Fruit fly (Drosophila melanogaster) whole organism, prepupa: ENCODE measurements around the gene Nuak.

Experiments
- Blimp-1 ChIP-seq: fragments of 200-800 bp; sonication (Bioruptor generic); optimal IDR thresholded peaks from 3 replicates; lab custom pipeline; 2017; ENCODE audit warnings: missing biosample characterization, missing genetic modification characterization, mild to moderate bottlenecking, moderate library complexity, missing genetic modification reagents
- CG10631 ChIP-seq: fragments of 200-800 bp; sonication (Bioruptor generic); optimal IDR thresholded peaks from 2 replicates; lab custom pipeline; 2016; ENCODE audit warnings: missing biosample characterization, missing genetic modification characterization
- CG10669 ChIP-seq: fragments of 200-800 bp; sonication (Bioruptor generic); optimal IDR thresholded peaks from 3 replicates; lab custom pipeline; 2018; ENCODE audit warnings: missing biosample characterization, mild to moderate bottlenecking, missing genetic modification characterization, moderate library complexity
- CG11294 ChIP-seq: fragments of 200-800 bp; sonication (Bioruptor generic); IDR thresholded peaks from 2 replicates; pipeline ENCODE4 v1.3.6; 2022; ENCODE audit warnings: missing biosample characterization, missing genetic modification characterization
- CG11762 ChIP-seq: fragments of 200-800 bp; sonication (Bioruptor generic); optimal IDR thresholded peaks from 3 replicates; lab custom pipeline; 2016; ENCODE audit warnings: missing biosample characterization, missing genetic modification characterization; ENCODE audit not compliant: insufficient read depth
- CG15336 ChIP-seq: fragments of 200-800 bp; sonication (Bioruptor generic); IDR thresholded peaks from 2 replicates; pipeline ENCODE4 v1.3.6; 2022; ENCODE audit warnings: missing biosample characterization, missing genetic modification characterization
- CG1621 ChIP-seq: fragments of 200-800 bp; sonication (Bioruptor generic); optimal IDR thresholded peaks from 3 replicates; lab custom pipeline; 2018; ENCODE audit warnings: missing biosample characterization, mild to moderate bottlenecking, missing genetic modification characterization
- CG16779 ChIP-seq: fragments of 200-800 bp; sonication (Bioruptor generic); optimal IDR thresholded peaks from 3 replicates; lab custom pipeline; 2017; ENCODE audit warnings: missing biosample characterization, mild to moderate bottlenecking, missing genetic modification characterization
- CG3032 ChIP-seq: fragments of 200-800 bp; optimal IDR thresholded peaks from 2 replicates; lab custom pipeline; 2019; ENCODE audit warnings: missing biosample characterization, mild to moderate bottlenecking, missing genetic modification characterization, moderate library complexity
- CG32006 ChIP-seq: fragments of 200-800 bp; sonication (Bioruptor generic); optimal IDR thresholded peaks from 3 replicates; lab custom pipeline; 2017; ENCODE audit warnings: missing biosample characterization, mild to moderate bottlenecking, missing genetic modification characterization
- CG34406 ChIP-seq: fragments of 200-800 bp; sonication (Bioruptor generic); optimal IDR thresholded peaks from 3 replicates; lab custom pipeline; 2016; ENCODE audit warnings: missing biosample characterization, missing genetic modification characterization
- CG3919 ChIP-seq: fragments of 200-800 bp; sonication (Bioruptor generic); optimal IDR thresholded peaks from 3 replicates; lab custom pipeline; 2016; ENCODE audit warnings: missing biosample characterization, missing genetic modification characterization
- CG4318 ChIP-seq: fragments of 200-800 bp; sonication (Bioruptor generic); optimal IDR thresholded peaks from 3 replicates; lab custom pipeline; 2017; ENCODE audit warnings: missing biosample characterization, mild to moderate bottlenecking, missing genetic modification characterization
- CG6163 ChIP-seq: fragments of 200-800 bp; sonication (Bioruptor generic); IDR thresholded peaks from 3 replicates; pipeline ENCODE4 v1.3.6; 2022; ENCODE audit warnings: missing biosample characterization, missing genetic modification characterization
- CG6792 ChIP-seq: fragments of 200-800 bp; sonication (Bioruptor generic); optimal IDR thresholded peaks from 3 replicates; lab custom pipeline; 2016; ENCODE audit warnings: missing biosample characterization, missing genetic modification characterization
- CG6808 ChIP-seq: fragments of 200-800 bp; sonication (Bioruptor generic); optimal IDR thresholded peaks from 3 replicates; lab custom pipeline; 2017; ENCODE audit warnings: missing biosample characterization, missing genetic modification characterization, mild to moderate bottlenecking, moderate library complexity, missing genetic modification reagents
- CG7368 ChIP-seq: fragments of 200-800 bp; sonication (Bioruptor generic); optimal IDR thresholded peaks from 3 replicates; lab custom pipeline; 2016; ENCODE audit warnings: missing biosample characterization, missing genetic modification characterization
- CG8119 ChIP-seq: fragments of 200-800 bp; sonication (Bioruptor generic); IDR thresholded peaks from 3 replicates; pipeline ENCODE4 v1.3.6; 2022; ENCODE audit warnings: missing biosample characterization, missing genetic modification characterization
- CG8319 ChIP-seq: fragments of 200-800 bp; sonication (Bioruptor generic); optimal IDR thresholded peaks from 3 replicates; lab custom pipeline; 2016; ENCODE audit warnings: missing biosample characterization, missing genetic modification characterization
- CG8632 ChIP-seq: fragments of 200-800 bp; sonication (Bioruptor generic); optimal IDR thresholded peaks from 3 replicates; lab custom pipeline; 2016; ENCODE audit warnings: missing biosample characterization, missing genetic modification characterization
- CG9139 ChIP-seq: fragments of 200-800 bp; sonication (Bioruptor generic); optimal IDR thresholded peaks from 3 replicates; lab custom pipeline; 2017; ENCODE audit warnings: missing biosample characterization, mild to moderate bottlenecking, missing genetic modification characterization
- Eip75B ChIP-seq: fragments of 200-800 bp; sonication (Bioruptor generic); optimal IDR thresholded peaks from 3 replicates; lab custom pipeline; 2016; ENCODE audit warnings: missing biosample characterization, missing genetic modification characterization
- Eip78C ChIP-seq: fragments of 200-800 bp; sonication (Bioruptor generic); peaks from one replicate; lab custom pipeline; 2016; ENCODE audit warnings: missing biosample characterization, missing genetic modification characterization
- Ets21C ChIP-seq: fragments of 200-800 bp; sonication (Bioruptor generic); optimal IDR thresholded peaks from 3 replicates; lab custom pipeline; 2016; ENCODE audit warnings: missing biosample characterization, missing genetic modification characterization
- Ets96B ChIP-seq: fragments of 200-800 bp; optimal IDR thresholded peaks from 2 replicates; lab custom pipeline; 2019; ENCODE audit warnings: missing biosample characterization, mild to moderate bottlenecking, missing genetic modification characterization, moderate library complexity
- Gug ChIP-seq: fragments of 200-800 bp; sonication (Bioruptor generic); IDR thresholded peaks from 2 replicates; pipeline ENCODE4 v1.3.6; 2022; ENCODE audit warnings: missing biosample characterization, missing genetic modification characterization
- Hr38 ChIP-seq: sonication (Bioruptor generic); optimal IDR thresholded peaks from 2 replicates; lab custom pipeline; 2016; ENCODE audit warnings: missing biosample characterization, missing genetic modification characterization
- Hr39 ChIP-seq: fragments of 200-800 bp; sonication (Bioruptor generic); optimal IDR thresholded peaks from 2 replicates; lab custom pipeline; 2016; ENCODE audit warnings: missing biosample characterization, missing genetic modification characterization
- Hr4 ChIP-seq: fragments of 200-800 bp; sonication (Bioruptor generic); optimal IDR thresholded peaks from 3 replicates; lab custom pipeline; 2016; ENCODE audit warnings: missing biosample characterization, missing genetic modification characterization
- Lpt ChIP-seq: fragments of 200-800 bp; sonication (Bioruptor generic); optimal IDR thresholded peaks from 3 replicates; lab custom pipeline; 2016; ENCODE audit warnings: missing biosample characterization, missing genetic modification characterization
- Met ChIP-seq: fragments of 200-800 bp; sonication (Bioruptor generic); optimal IDR thresholded peaks from 3 replicates; lab custom pipeline; 2016; ENCODE audit warnings: missing biosample characterization, missing genetic modification characterization
- Smox ChIP-seq: fragments of 200-800 bp; sonication (Bioruptor generic); optimal IDR thresholded peaks from 3 replicates; lab custom pipeline; 2016; ENCODE audit warnings: missing biosample characterization, missing genetic modification characterization
- Sox102F ChIP-seq: fragments of 200-800 bp; sonication (Bioruptor generic); optimal IDR thresholded peaks from 2 replicates; lab custom pipeline; 2016; ENCODE audit warnings: missing biosample characterization, mild to moderate bottlenecking, missing genetic modification characterization
- Sox14 ChIP-seq: fragments of 200-800 bp; sonication (Bioruptor generic); optimal IDR thresholded peaks from 3 replicates; lab custom pipeline; 2016; ENCODE audit warnings: missing biosample characterization, missing genetic modification characterization
- achi ChIP-seq: fragments of 200-800 bp; sonication (Bioruptor generic); optimal IDR thresholded peaks from 3 replicates; lab custom pipeline; 2016; ENCODE audit warnings: missing biosample characterization, missing genetic modification characterization
- acj6 ChIP-seq: fragments of 200-800 bp; sonication (Bioruptor generic); optimal IDR thresholded peaks from 3 replicates; lab custom pipeline; 2016; ENCODE audit warnings: missing biosample characterization, missing genetic modification characterization
- cyc ChIP-seq: fragments of 200-800 bp; sonication (Bioruptor generic); optimal IDR thresholded peaks from 3 replicates; lab custom pipeline; 2016; ENCODE audit warnings: missing biosample characterization, missing genetic modification characterization
- dac ChIP-seq: fragments of 200-800 bp; sonication (Bioruptor generic); optimal IDR thresholded peaks from 2 replicates; lab custom pipeline; 2017; ENCODE audit warnings: missing biosample characterization, mild to moderate bottlenecking, missing genetic modification characterization
- eg ChIP-seq: fragments of 200-800 bp; sonication (Bioruptor generic); IDR thresholded peaks from 3 replicates; pipeline ENCODE4 v1.3.6; 2022; ENCODE audit warnings: missing biosample characterization, missing genetic modification characterization
- esn ChIP-seq: fragments of 200-800 bp; sonication (Bioruptor generic); optimal IDR thresholded peaks from 2 replicates; lab custom pipeline; 2016; ENCODE audit warnings: missing biosample characterization, mild to moderate bottlenecking, missing genetic modification characterization, moderate library complexity
- fd59A ChIP-seq: fragments of 200-800 bp; sonication (Bioruptor generic); optimal IDR thresholded peaks from 2 replicates; lab custom pipeline; 2017; ENCODE audit warnings: missing biosample characterization, mild to moderate bottlenecking, missing genetic modification characterization, missing genetic modification reagents
- fd85E ChIP-seq: fragments of 200-800 bp; sonication (Bioruptor generic); optimal IDR thresholded peaks from 3 replicates; lab custom pipeline; 2016; ENCODE audit warnings: missing biosample characterization, missing genetic modification characterization
- fkh ChIP-seq: fragments of 200-800 bp; sonication (Bioruptor generic); optimal IDR thresholded peaks from 3 replicates; lab custom pipeline; 2017; ENCODE audit warnings: missing biosample characterization, mild to moderate bottlenecking, missing genetic modification characterization, moderate library complexity
- lz ChIP-seq: fragments of 200-800 bp; sonication (Bioruptor generic); optimal IDR thresholded peaks from 3 replicates; lab custom pipeline; 2016; ENCODE audit warnings: missing biosample characterization, missing genetic modification characterization
- net ChIP-seq: fragments of 200-800 bp; sonication (Bioruptor generic); optimal IDR thresholded peaks from 3 replicates; lab custom pipeline; 2016; ENCODE audit warnings: missing biosample characterization, missing genetic modification characterization
- pdm3 ChIP-seq: fragments of 200-800 bp; sonication (Bioruptor generic); optimal IDR thresholded peaks from 3 replicates; lab custom pipeline; 2016; ENCODE audit warnings: missing biosample characterization, missing genetic modification characterization
- salr ChIP-seq, 2 experiments: fragments of 200-800 bp; sonication (Bioruptor generic); optimal IDR thresholded peaks; 3 replicates each; lab custom pipeline; 2016 to 2018; ENCODE audit warnings: missing biosample characterization in 2 of 2, missing genetic modification characterization in 2 of 2, mild to moderate bottlenecking in 1 of 2
- spab ChIP-seq: fragments of 200-800 bp; sonication (Bioruptor generic); optimal IDR thresholded peaks from 2 replicates; lab custom pipeline; 2017; ENCODE audit warnings: missing biosample characterization, mild to moderate bottlenecking, missing genetic modification characterization, missing genetic modification reagents
- ss ChIP-seq, 2 experiments: fragments of 200-800 bp; sonication (Bioruptor generic); optimal IDR thresholded peaks; 2 replicates in 1 of 2; 3 replicates in 1 of 2; lab custom pipeline; 2017 to 2018; ENCODE audit warnings: mild to moderate bottlenecking in 2 of 2, missing biosample characterization in 2 of 2, missing genetic modification characterization in 2 of 2, moderate library complexity in 1 of 2
- svp ChIP-seq: fragments of 200-800 bp; sonication (Bioruptor generic); peaks from one replicate; lab custom pipeline; 2016; ENCODE audit warnings: missing biosample characterization, missing genetic modification characterization
- vri ChIP-seq: fragments of 200-800 bp; sonication (Bioruptor generic); optimal IDR thresholded peaks from 3 replicates; lab custom pipeline; 2016; ENCODE audit warnings: missing biosample characterization, mild to moderate bottlenecking, missing genetic modification characterization

The Nuak gene

DNA sequence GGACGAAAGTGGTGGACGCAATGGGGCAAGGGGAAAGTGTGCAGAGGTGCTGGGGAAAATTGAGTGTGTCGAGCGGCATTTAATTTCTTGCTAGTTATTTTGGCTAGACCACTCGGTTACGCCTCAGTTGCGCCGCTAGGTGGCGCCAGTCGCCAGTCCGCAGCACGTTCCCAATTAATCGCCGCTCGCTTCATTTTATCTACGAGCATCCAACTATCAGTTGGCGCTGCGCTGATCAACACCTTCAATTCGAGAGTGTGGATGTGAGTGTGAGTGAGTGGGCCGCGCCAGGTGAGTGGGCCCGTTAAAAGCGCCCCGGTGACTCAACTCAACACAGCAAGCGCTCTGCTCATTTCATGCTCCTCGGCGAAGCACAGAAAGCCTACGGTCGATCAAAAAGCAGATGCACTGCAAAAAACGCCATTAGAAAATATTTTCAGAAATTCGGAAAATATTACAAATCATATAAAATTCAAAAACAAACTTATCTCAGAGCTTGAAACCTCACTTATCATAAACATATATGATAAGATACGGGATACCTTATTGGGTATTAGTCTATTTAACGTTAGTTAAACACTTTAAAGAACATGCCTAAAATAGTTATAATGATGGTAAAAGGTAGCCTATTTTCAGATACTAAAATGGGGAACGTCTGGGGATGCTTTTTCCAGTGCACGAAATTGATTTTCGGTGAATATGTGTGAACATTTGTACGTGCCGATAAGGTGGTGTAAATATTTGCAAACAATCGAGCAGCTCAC is 4.2 kb downstream of the Nuak start:
- TF ChIP-seq CG8319: peak; percentile 72
- peak; percentile 91 for TF ChIP-seq Ets21C (GFP tag; lab: Kevin White, UChicago)
- TF ChIP-seq CG4318 (GFP tag; lab: Kevin White, UChicago): peak; percentile 87
- TF ChIP-seq CG6808 (GFP tag; lab: Kevin White, UChicago): peak; percentile 30
- no peak for TF ChIP-seq CG9139
- TF ChIP-seq spab: peak; percentile 7
- TF ChIP-seq eg: peak; percentile 86
- TF ChIP-seq Met (GFP tag; lab: Kevin White, UChicago): peak; percentile 93
- peak in 1 of 2 experiments; percentile 82 for TF ChIP-seq salr (GFP tag; optimal IDR thresholded peaks at IDR 0.05; lab: Kevin White, UChicago)
- peak; percentile 80 for TF ChIP-seq Lpt (GFP tag; lab: Kevin White, UChicago)
- TF ChIP-seq dac (GFP tag; lab: Kevin White, UChicago): peak; percentile 73
- peak; percentile 78 for TF ChIP-seq CG11762
- TF ChIP-seq vri (GFP tag; lab: Kevin White, UChicago): peak; percentile 76
- peak; percentile 89 for TF ChIP-seq Sox102F (GFP tag; lab: Kevin White, UChicago)
- peak; percentile 73 for TF ChIP-seq fkh (GFP tag; lab: Kevin White, UChicago)
- peak; percentile 95 for TF ChIP-seq Eip78C
- peak; percentile 94 for TF ChIP-seq cyc (GFP tag; lab: Kevin White, UChicago)
- no peak for TF ChIP-seq fd59A
- TF ChIP-seq Hr39 (GFP tag; lab: Kevin White, UChicago): peak; percentile 95
- peak; percentile 89 for TF ChIP-seq Sox14
- TF ChIP-seq net (GFP tag; lab: Kevin White, UChicago): peak; percentile 85
- TF ChIP-seq CG16779 (tag; lab: Kevin White, UChicago): peak; percentile 71
- TF ChIP-seq Smox (GFP tag; lab: Kevin White, UChicago): peak; percentile 91
- TF ChIP-seq CG6792: peak; percentile 83
- peak; percentile 95 for TF ChIP-seq Hr4 (GFP tag; lab: Kevin White, UChicago)
- peak in 1 of 2 experiments; percentile 31 for TF ChIP-seq ss (GFP tag; optimal IDR thresholded peaks at IDR 0.05; lab: Kevin White, UChicago)
- peak; percentile 8 for TF ChIP-seq fd85E
- TF ChIP-seq achi (GFP tag; lab: Kevin White, UChicago): peak; percentile 78
- peak; percentile 80 for TF ChIP-seq Blimp-1 (GFP tag; lab: Kevin White, UChicago)
- TF ChIP-seq CG6163 (GFP tag; lab: Robert Waterston, UW): no peak
- TF ChIP-seq CG8119 (GFP tag; lab: Robert Waterston, UW): peak; percentile 92
- peak; percentile 93 for TF ChIP-seq CG32006 (GFP tag; lab: Kevin White, UChicago)
- peak; percentile 87 for TF ChIP-seq pdm3 (GFP tag; lab: Kevin White, UChicago)
- TF ChIP-seq CG3032: peak; percentile 56
- peak; percentile 97 for TF ChIP-seq svp (GFP tag; lab: Kevin White, UChicago)
- peak; percentile 94 for TF ChIP-seq lz
- peak; percentile 54 for TF ChIP-seq CG10669 (GFP tag; lab: Kevin White, UChicago)
- TF ChIP-seq CG10631 (GFP tag; lab: Kevin White, UChicago): peak; percentile 78
- TF ChIP-seq Gug (GFP tag; lab: Robert Waterston, UW): peak; percentile 73
- TF ChIP-seq Ets96B (tag; lab: Kevin White, UChicago): peak; percentile 49
- TF ChIP-seq CG7368 (GFP tag; lab: Kevin White, UChicago): peak; percentile 59
- TF ChIP-seq acj6 (GFP tag; lab: Kevin White, UChicago): peak; percentile 84
- TF ChIP-seq CG1621 (tag; lab: Kevin White, UChicago): no peak
- TF ChIP-seq CG3919 (GFP tag; lab: Kevin White, UChicago): peak; percentile 80
- TF ChIP-seq CG15336: peak; percentile 88
- TF ChIP-seq Eip75B (GFP tag; lab: Kevin White, UChicago): peak; percentile 83
- peak; percentile 75 for TF ChIP-seq CG8632
- TF ChIP-seq esn (GFP tag; lab: Kevin White, UChicago): peak; percentile 94
- TF ChIP-seq CG34406 (GFP tag; lab: Kevin White, UChicago): peak; percentile 81
- peak; percentile 1 for TF ChIP-seq Hr38
- TF ChIP-seq CG11294: peak; percentile 78
